Worm (Caenorhabditis elegans) whole organism, young adult: ENCODE results near the gene cgp-1.

ENCODE experiments used
- B0336.3 ChIP-seq: fragments of 200-800 bp; sonication (Bioruptor generic); IDR thresholded peaks from 2 replicates; pipeline ENCODE4 v1.3.6; 2022; ENCODE audit warnings: missing genetic modification characterization, missing compliant biosample characterization
- F49E8.2 ChIP-seq: sonication (generic microtip); optimal IDR thresholded peaks from 3 replicates; lab custom pipeline; 2017; ENCODE audit warnings: missing genetic modification characterization, mild to moderate bottlenecking, missing compliant biosample characterization, antibody characterized with exemption, moderate library complexity; ENCODE audit not compliant: insufficient read depth
- Y79H2A.3 ChIP-seq: fragments of 200-800 bp; sonication (Bioruptor generic); conservative IDR thresholded peaks from 2 replicates; pipeline ENCODE4 v1.3.6; 2022; ENCODE audit warnings: missing genetic modification reagents, missing genetic modification characterization, missing compliant biosample characterization
- attf-5 ChIP-seq: fragments of 200-800 bp; sonication (Bioruptor generic); optimal IDR thresholded peaks from 2 replicates; lab custom pipeline; 2018; ENCODE audit warnings: mild to moderate bottlenecking, missing genetic modification characterization, missing compliant biosample characterization
- cebp-1 ChIP-seq, 2 experiments: fragments of 200-800 bp in 1 of 2; sonication (Bioruptor generic) in 1 of 2; sonication (generic microtip) in 1 of 2; IDR thresholded peaks in 1 of 2; optimal IDR thresholded peaks in 1 of 2; 2 replicates each; pipeline versions ENCODE4 v1.3.6 to Lab custom; 2017 to 2022; ENCODE audit warnings: missing compliant biosample characterization in 2 of 2, missing genetic modification characterization in 2 of 2, mild to moderate bottlenecking in 1 of 2, missing genetic modification reagents in 1 of 2, moderate library complexity in 1 of 2
- cebp-2 ChIP-seq: fragments of 200-800 bp; sonication (Bioruptor generic); IDR thresholded peaks from 2 replicates; pipeline ENCODE4 v1.3.6; 2022; ENCODE audit warnings: missing genetic modification characterization, missing compliant biosample characterization
- ceh-58 ChIP-seq: fragments of 200-800 bp; sonication (Bioruptor generic); IDR thresholded peaks from 2 replicates; pipeline ENCODE4 v1.3.6; 2022; ENCODE audit warnings: missing genetic modification characterization, missing compliant biosample characterization
- ceh-79 ChIP-seq: sonication (generic microtip); optimal IDR thresholded peaks from 2 replicates; lab custom pipeline; 2017; ENCODE audit warnings: mild to moderate bottlenecking, missing genetic modification characterization, missing compliant biosample characterization
- die-1 ChIP-seq: sonication (generic microtip); optimal IDR thresholded peaks from 2 replicates; lab custom pipeline; 2016; ENCODE audit warnings: missing genotype, mild to moderate bottlenecking, missing genetic modification characterization, missing compliant biosample characterization
- efl-1 ChIP-seq: fragments of 150-350 bp; optimal IDR thresholded peaks from 2 replicates; lab custom pipeline; 2014; ENCODE audit warnings: missing biosample characterization, missing genetic modification reagents, missing genetic modification characterization
- egrh-3 ChIP-seq: fragments of 200-800 bp; sonication (Bioruptor generic); IDR thresholded peaks from 2 replicates; pipeline ENCODE4 v1.3.6; 2022; ENCODE audit warnings: missing genetic modification reagents, missing genetic modification characterization, missing compliant biosample characterization
- gei-17 ChIP-seq: fragments of 200-800 bp; sonication (Bioruptor generic); optimal IDR thresholded peaks from 2 replicates; lab custom pipeline; 2018; ENCODE audit warnings: mild to moderate bottlenecking, missing genetic modification characterization, missing compliant biosample characterization
- hmg-20 ChIP-seq: fragments of 200-800 bp; sonication (Bioruptor generic); IDR thresholded peaks from 2 replicates; pipeline ENCODE4 v1.3.6; 2022; ENCODE audit warnings: missing genetic modification reagents, missing genetic modification characterization, missing compliant biosample characterization
- hsf-1 ChIP-seq: fragments of 200-800 bp; sonication (Bioruptor generic); IDR thresholded peaks from 2 replicates; pipeline ENCODE4 v1.3.6; 2022; ENCODE audit warnings: missing genetic modification reagents, missing genetic modification characterization, missing compliant biosample characterization
- let-607 ChIP-seq, 2 experiments: fragments of 200-800 bp in 1 of 2; sonication (Bioruptor generic) in 1 of 2; sonication (generic microtip) in 1 of 2; optimal IDR thresholded peaks; 2 replicates each; lab custom pipeline; 2016 to 2018; ENCODE audit warnings: mild to moderate bottlenecking in 2 of 2, missing compliant biosample characterization in 2 of 2, missing genetic modification characterization in 2 of 2, moderate library complexity in 2 of 2, missing genotype in 1 of 2
- lin-35 ChIP-seq, 3 experiments: fragments of 150-350 bp in 2 of 3; sonication (generic microtip) in 1 of 3; optimal IDR thresholded peaks; 2 replicates each; lab custom pipeline; 2014 to 2018; ENCODE audit warnings: missing biosample characterization in 3 of 3, missing genetic modification characterization in 3 of 3, missing genetic modification reagents in 3 of 3
- lsl-1 ChIP-seq: fragments of 200-800 bp; sonication (Bioruptor generic); optimal IDR thresholded peaks from 2 replicates; lab custom pipeline; 2018; ENCODE audit warnings: mild to moderate bottlenecking, missing genetic modification characterization, moderate library complexity, missing compliant biosample characterization
- lsy-27 ChIP-seq: sonication (generic microtip); optimal IDR thresholded peaks from 2 replicates; lab custom pipeline; 2017; ENCODE audit warnings: missing genetic modification characterization, mild to moderate bottlenecking, missing compliant biosample characterization, antibody characterized with exemption, missing genotype, borderline replicate concordance; ENCODE audit not compliant: insufficient read depth
- madf-3 ChIP-seq: fragments of 200-800 bp; sonication (Bioruptor generic); IDR thresholded peaks from 2 replicates; pipeline ENCODE4 v1.3.6; 2022; ENCODE audit warnings: missing genetic modification reagents, missing genetic modification characterization, missing compliant biosample characterization
- madf-6 ChIP-seq: fragments of 200-800 bp; sonication (Bioruptor generic); IDR thresholded peaks from 2 replicates; pipeline ENCODE4 v1.3.6; 2022; ENCODE audit warnings: missing genetic modification reagents, missing genetic modification characterization, missing compliant biosample characterization
- mcd-1 ChIP-seq: fragments of 200-800 bp; sonication (Bioruptor generic); IDR thresholded peaks from 2 replicates; pipeline ENCODE4 v1.3.6; 2022; ENCODE audit warnings: missing genetic modification reagents, missing genetic modification characterization, missing compliant biosample characterization
- nfyb-1 ChIP-seq: fragments of 200-800 bp; sonication (Bioruptor generic); IDR thresholded peaks from 2 replicates; pipeline ENCODE4 v1.3.6; 2022; ENCODE audit warnings: missing genetic modification reagents, missing genetic modification characterization, missing compliant biosample characterization
- nhr-179 ChIP-seq: sonication (generic microtip); optimal IDR thresholded peaks from 2 replicates; lab custom pipeline; 2016; ENCODE audit warnings: mild to moderate bottlenecking, missing genetic modification characterization, missing compliant biosample characterization
- nhr-80 ChIP-seq: sonication (generic microtip); optimal IDR thresholded peaks from 2 replicates; lab custom pipeline; 2016; ENCODE audit warnings: missing genetic modification characterization, missing compliant biosample characterization
- pbrm-1 ChIP-seq: fragments of 200-800 bp; sonication (Bioruptor generic); IDR thresholded peaks from 2 replicates; pipeline ENCODE4 v1.3.6; 2022; ENCODE audit warnings: missing genetic modification reagents, missing genetic modification characterization, missing compliant biosample characterization
- repo-1 ChIP-seq: sonication (generic microtip); optimal IDR thresholded peaks from 2 replicates; lab custom pipeline; 2017; ENCODE audit warnings: mild to moderate bottlenecking, missing genetic modification characterization, missing compliant biosample characterization
- snpc-3.4 ChIP-seq: sonication (generic microtip); optimal IDR thresholded peaks from 2 replicates; lab custom pipeline; 2017; ENCODE audit warnings: missing genetic modification characterization, mild to moderate bottlenecking, missing compliant biosample characterization, antibody characterized with exemption, moderate library complexity, missing genotype, missing genetic modification reagents
- snpc-4 ChIP-seq, 5 experiments: fragments of 150-350 bp in 1 of 5; sonication (generic microtip) in 4 of 5; optimal IDR thresholded peaks; 2 replicates each; lab custom pipeline; 2014 to 2018; ENCODE audit warnings: missing genetic modification characterization in 5 of 5, missing biosample characterization in 3 of 5, antibody characterized with exemption in 2 of 5, mild to moderate bottlenecking in 2 of 5, missing compliant biosample characterization in 2 of 5, missing genotype in 2 of 5, moderate library complexity in 2 of 5, missing genetic modification reagents in 1 of 5
- unc-62 ChIP-seq: fragments of 150-350 bp; optimal IDR thresholded peaks from 2 replicates; lab custom pipeline; 2014; ENCODE audit warnings: missing biosample characterization, missing genetic modification reagents, missing genetic modification characterization
- xnd-1 ChIP-seq: sonication (generic microtip); optimal IDR thresholded peaks from 2 replicates; lab custom pipeline; 2016; ENCODE audit warnings: missing genotype, missing genetic modification reagents, missing genetic modification characterization, missing compliant biosample characterization
- zfh-2 ChIP-seq: fragments of 200-800 bp; sonication (Bioruptor generic); conservative IDR thresholded peaks from 2 replicates; pipeline ENCODE4 v1.3.6; 2022; ENCODE audit warnings: missing genetic modification reagents, missing genetic modification characterization, missing compliant biosample characterization
- ztf-22 ChIP-seq: fragments of 200-800 bp; sonication (Bioruptor generic); optimal IDR thresholded peaks from 2 replicates; lab custom pipeline; 2018; ENCODE audit warnings: mild to moderate bottlenecking, missing genetic modification characterization, moderate library complexity, missing compliant biosample characterization
- ztf-26 ChIP-seq: sonication (generic microtip); optimal IDR thresholded peaks from 2 replicates; lab custom pipeline; 2017; ENCODE audit warnings: missing genetic modification characterization, missing compliant biosample characterization
- ztf-6 ChIP-seq: fragments of 200-800 bp; sonication (Bioruptor generic); IDR thresholded peaks from 2 replicates; pipeline ENCODE4 v1.3.6; 2022; ENCODE audit warnings: missing genetic modification reagents, missing genetic modification characterization, missing compliant biosample characterization

Gene cgp-1

ce11 chrV:123915-124314 lies 1.3 kb upstream of the cgp-1 start:
- TF ChIP-seq mcd-1 (GFP tag; lab: Robert Waterston, UW) (no peak), lsl-1 (GFP tag; lab: Kevin White, UChicago) (peak; percentile 11), Y79H2A.3 (GFP tag; lab: Robert Waterston, UW) (no peak), pbrm-1 (GFP tag; lab: Robert Waterston, UW) (0 out of 2 replicates have a peak, but pooled peaks have one; percentile 14), madf-6 (peak; percentile 48), xnd-1 (tag; lab: Kevin White, UChicago) (no peak), F49E8.2 (tag; lab: Kevin White, UChicago) (peak; percentile 8)
- TF ChIP-seq, all 124 proteins: peak for 4

ce11 chrV:123513-123912 lies 924 bp upstream of the cgp-1 start:
- TF ChIP-seq lsy-27 (tag; lab: Kevin White, UChicago) (no peak), cebp-1 (GFP tag; IDR thresholded peaks at IDR 0.05; lab: Robert Waterston, UW) (peak; percentile 59; the same call in 1 of the 2 replicates), cebp-1 (tag; optimal IDR thresholded peaks at IDR 0.05; lab: Kevin White, UChicago) (peak; percentile 85), hmg-20 (no peak), repo-1 (no peak), nhr-179 (tag; lab: Kevin White, UChicago) (no peak), snpc-4 (GFP tag; optimal IDR thresholded peaks at IDR 0.05; lab: Kevin White, UChicago) (no peak), snpc-4 (tag; optimal IDR thresholded peaks at IDR 0.05; lab: Kevin White, UChicago) (peak in 1 of 4 experiments; percentile 15), unc-62 (peak; percentile 22), xnd-1 (tag; lab: Kevin White, UChicago) (no peak), ztf-26 (peak; percentile 2), ceh-79 (tag; lab: Kevin White, UChicago) (peak; percentile 30), lin-35 (GFP tag; optimal IDR thresholded peaks at IDR 0.05; lab: Kevin White, UChicago) (no peak), let-607 (tag; optimal IDR thresholded peaks at IDR 0.05; lab: Kevin White, UChicago) (peak; percentile 97 to 99), madf-3 (GFP tag; lab: Robert Waterston, UW) (0 out of 2 replicates have a peak, but pooled peaks have one; percentile 51), efl-1 (GFP tag; lab: Kevin White, UChicago) (no peak), gei-17 (GFP tag; lab: Kevin White, UChicago) (no peak), nhr-80 (tag; lab: Kevin White, UChicago) (peak; percentile 27), ztf-22 (no peak), attf-5 (GFP tag; lab: Kevin White, UChicago) (peak; percentile 57), hsf-1 (GFP tag; lab: Robert Waterston, UW) (no peak)

- TF ChIP-seq zfh-2 (peak; percentile 86), ceh-58 (GFP tag; lab: Robert Waterston, UW) (no peak), snpc-3.4 (tag; lab: Kevin White, UChicago) (no peak), nfyb-1 (no peak), snpc-4 (GFP tag; optimal IDR thresholded peaks at IDR 0.05; lab: Kevin White, UChicago) (no peak), snpc-4 (tag; optimal IDR thresholded peaks at IDR 0.05; lab: Kevin White, UChicago) (no peak), ztf-6 (GFP tag; lab: Robert Waterston, UW) (no peak), B0336.3 (GFP tag; lab: Robert Waterston, UW) (no peak), lsy-27 (tag; lab: Kevin White, UChicago) (no peak), cebp-2 (GFP tag; lab: Robert Waterston, UW) (0 out of 2 replicates have a peak, but pooled peaks have one; percentile 52), die-1 (tag; lab: Kevin White, UChicago) (no peak), egrh-3 (GFP tag; lab: Robert Waterston, UW) (peak; percentile 25; the same call in 1 of the 2 replicates), lsl-1 (GFP tag; lab: Kevin White, UChicago) (no peak)
Observed at ce11 chrV:122249-122648, 340 bp downstream of the cgp-1 start.
